Fruit fly (Drosophila melanogaster) Kc167 (cell line): ENCODE results near the gene 825-Oak.

ENCODE experiments used
- h ChIP-seq: fragments of >200 bp; optimal IDR thresholded peaks from 3 replicates; lab custom pipeline; 2018; ENCODE audit warnings: missing external identifiers
- insv ChIP-seq: fragments of >200 bp; optimal IDR thresholded peaks from 3 replicates; lab custom pipeline; 2018; ENCODE audit warnings: missing external identifiers
- psq ChIP-seq: fragments of >200 bp; optimal IDR thresholded peaks from 2 replicates; lab custom pipeline; 2017; ENCODE audit warnings: missing external identifiers

DNA sequence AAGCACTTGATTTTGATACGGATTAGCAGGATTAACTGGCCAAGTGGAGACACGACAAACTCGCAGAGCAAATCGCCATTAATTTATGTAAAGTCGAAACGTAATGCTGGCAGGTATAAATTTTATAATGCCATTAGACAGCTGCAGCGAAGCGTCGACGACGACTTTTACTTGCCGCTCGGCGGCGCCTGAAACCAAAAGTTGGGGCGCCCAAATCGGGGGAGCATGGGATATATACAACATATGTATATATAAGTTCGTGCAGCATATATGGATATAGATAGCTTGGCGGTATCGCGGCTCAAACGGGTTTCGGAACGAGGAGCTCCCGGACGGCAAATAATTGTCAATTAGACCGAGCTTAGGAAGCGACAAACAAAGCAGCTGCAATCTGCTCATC, 48.6 kb upstream of the 825-Oak start, which contains the start of gene Cpr76Bc:
- TF ChIP-seq h (lab: Kevin White, UChicago) (no peak), insv (lab: Kevin White, UChicago) (no peak), psq (lab: Kevin White, UChicago) (no peak)
